Worm (Caenorhabditis elegans): Measurements from ENCODE around the gene C40C9.3.

- no peak for TF ChIP-seq efl-1 (optimal IDR thresholded peaks at IDR 0.05)
- no peak for TF ChIP-seq efl-1 (GFP tag; optimal IDR thresholded peaks at IDR 0.05 in 1 of 2)
- TF ChIP-seq nhr-11 (tag; optimal IDR thresholded peaks at IDR 0.05): no peak
- no peak for TF ChIP-seq nhr-12 (tag; optimal IDR thresholded peaks at IDR 0.05)
- TF ChIP-seq mep-1 (tag; optimal IDR thresholded peaks at IDR 0.05): no peak
- no peak for TF ChIP-seq lin-13 (GFP tag; optimal IDR thresholded peaks at IDR 0.05)
- no peak for TF ChIP-seq nhr-237 (tag; optimal IDR thresholded peaks at IDR 0.05)
- no peak for TF ChIP-seq skn-1 (tag; optimal IDR thresholded peaks at IDR 0.05)
- no peak for TF ChIP-seq pqm-1 (tag; optimal IDR thresholded peaks at IDR 0.05)
Observed at ce11 chrX:13615181-13615580, 32.2 kb upstream of the C40C9.3 start.
